Worm (Caenorhabditis elegans) whole organism, L3 larva: ENCODE data around the gene T13G4.7.

ENCODE experiments used
- R02D3.7 ChIP-seq: fragments of 150-350 bp; optimal IDR thresholded peaks from 2 replicates; lab custom pipeline; 2014; ENCODE audit warnings: missing biosample characterization, missing genetic modification characterization
- ZK546.5 ChIP-seq: sonication (generic microtip); optimal IDR thresholded peaks from 2 replicates; lab custom pipeline; 2017; ENCODE audit warnings: missing biosample characterization, missing genetic modification characterization
- aly-2 ChIP-seq: fragments of 150-350 bp; optimal IDR thresholded peaks from 2 replicates; lab custom pipeline; 2014; ENCODE audit warnings: missing biosample characterization, missing genetic modification characterization
- ceh-16 ChIP-seq: sonication (generic microtip); optimal IDR thresholded peaks from 2 replicates; lab custom pipeline; 2017; ENCODE audit warnings: missing biosample characterization, missing genetic modification characterization
- ceh-28 ChIP-seq: fragments of 150-350 bp; optimal IDR thresholded peaks from 2 replicates; lab custom pipeline; 2014; ENCODE audit warnings: missing biosample characterization, missing genetic modification reagents, missing genetic modification characterization
- ceh-82 ChIP-seq: fragments of 150-350 bp; optimal IDR thresholded peaks from 2 replicates; lab custom pipeline; 2014; ENCODE audit warnings: missing biosample characterization, missing genetic modification characterization
- daf-12 ChIP-seq: fragments of 150-350 bp; optimal IDR thresholded peaks from 2 replicates; lab custom pipeline; 2014; ENCODE audit warnings: missing biosample characterization, missing genetic modification reagents, missing genetic modification characterization
- egl-27 ChIP-seq: sonication (generic microtip); optimal IDR thresholded peaks from 4 replicates; lab custom pipeline; 2017; ENCODE audit warnings: missing biosample characterization, missing genetic modification reagents, missing genetic modification characterization
- elt-1 ChIP-seq: fragments of 150-350 bp; optimal IDR thresholded peaks from 2 replicates; lab custom pipeline; 2014; ENCODE audit warnings: missing biosample characterization, missing genetic modification characterization
- elt-2 ChIP-seq: sonication (generic microtip); optimal IDR thresholded peaks from 2 replicates; lab custom pipeline; 2016; ENCODE audit warnings: missing genetic modification reagents, mild to moderate bottlenecking, missing genetic modification characterization, missing compliant biosample characterization
- elt-3 ChIP-seq, 3 experiments: fragments of 150-350 bp in 1 of 3; sonication (generic microtip) in 2 of 3; optimal IDR thresholded peaks; 2 replicates in 2 of 3; 4 replicates in 1 of 3; lab custom pipeline; 2014 to 2017; ENCODE audit warnings: missing biosample characterization in 3 of 3, missing genetic modification characterization in 3 of 3
- eor-1 ChIP-seq, 2 experiments: fragments of 150-350 bp; optimal IDR thresholded peaks; 2 replicates each; lab custom pipeline; 2014 to 2018; ENCODE audit warnings: missing biosample characterization in 2 of 2, missing genetic modification characterization in 2 of 2
- fkh-10 ChIP-seq: sonication (generic microtip); optimal IDR thresholded peaks from 2 replicates; lab custom pipeline; 2017; ENCODE audit warnings: missing biosample characterization, missing genetic modification reagents, missing genetic modification characterization
- fos-1 ChIP-seq: fragments of 150-350 bp; optimal IDR thresholded peaks from 2 replicates; lab custom pipeline; 2014; ENCODE audit warnings: missing biosample characterization, missing genetic modification characterization
- jun-1 ChIP-seq: fragments of 150-350 bp; optimal IDR thresholded peaks from 2 replicates; lab custom pipeline; 2014; ENCODE audit warnings: missing biosample characterization, missing genetic modification reagents, missing genetic modification characterization
- lsy-12 ChIP-seq: sonication (generic microtip); optimal IDR thresholded peaks from 2 replicates; lab custom pipeline; 2016; ENCODE audit warnings: mild to moderate bottlenecking, missing genetic modification characterization, missing compliant biosample characterization
- mdl-1 ChIP-seq: fragments of 150-350 bp; optimal IDR thresholded peaks from 2 replicates; lab custom pipeline; 2014; ENCODE audit warnings: missing biosample characterization, missing genetic modification characterization
- mml-1 ChIP-seq: fragments of 150-350 bp; sonication (generic microtip); optimal IDR thresholded peaks from 3 replicates; lab custom pipeline; 2014; ENCODE audit warnings: missing biosample characterization, missing genetic modification characterization
- nfya-1 ChIP-seq: sonication (generic microtip); optimal IDR thresholded peaks from 2 replicates; lab custom pipeline; 2017; ENCODE audit warnings: missing genetic modification characterization, mild to moderate bottlenecking, missing compliant biosample characterization, antibody characterized with exemption, moderate library complexity; ENCODE audit not compliant: insufficient read depth
- nhr-12 ChIP-seq: fragments of 150-350 bp; optimal IDR thresholded peaks from 2 replicates; lab custom pipeline; 2014; ENCODE audit warnings: missing biosample characterization, missing genetic modification characterization
- nhr-23 ChIP-seq: fragments of 150-350 bp; optimal IDR thresholded peaks from 2 replicates; lab custom pipeline; 2014; ENCODE audit warnings: missing biosample characterization, missing genetic modification reagents, missing genetic modification characterization
- nhr-237 ChIP-seq: fragments of 150-350 bp; optimal IDR thresholded peaks from 2 replicates; lab custom pipeline; 2014; ENCODE audit warnings: missing biosample characterization, missing genetic modification characterization
- nhr-25 ChIP-seq: sonication (generic microtip); optimal IDR thresholded peaks from 2 replicates; lab custom pipeline; 2017; ENCODE audit warnings: missing biosample characterization, missing genetic modification characterization
- nhr-28 ChIP-seq: fragments of 150-350 bp; optimal IDR thresholded peaks from 2 replicates; lab custom pipeline; 2014; ENCODE audit warnings: missing biosample characterization, missing genetic modification characterization
- nhr-43 ChIP-seq: sonication (generic microtip); optimal IDR thresholded peaks from 2 replicates; lab custom pipeline; 2016; ENCODE audit warnings: mild to moderate bottlenecking, missing genetic modification characterization, missing compliant biosample characterization; ENCODE audit not compliant: poor library complexity, severe bottlenecking
- nhr-67 ChIP-seq: fragments of 150-350 bp; optimal IDR thresholded peaks from 2 replicates; lab custom pipeline; 2014; ENCODE audit warnings: missing biosample characterization, missing genetic modification characterization
- nhr-76 ChIP-seq: fragments of 150-350 bp; sonication (generic microtip); optimal IDR thresholded peaks from 5 replicates; lab custom pipeline; 2014; ENCODE audit warnings: missing biosample characterization, missing genetic modification characterization
- nhr-77 ChIP-seq: fragments of 150-350 bp; optimal IDR thresholded peaks from 2 replicates; lab custom pipeline; 2014; ENCODE audit warnings: missing biosample characterization, missing genetic modification characterization
- pqm-1 ChIP-seq: fragments of 150-350 bp; optimal IDR thresholded peaks from 2 replicates; lab custom pipeline; 2017; ENCODE audit warnings: missing biosample characterization, missing genetic modification characterization, inconsistent platforms
- sea-2 ChIP-seq: fragments of 150-350 bp; sonication (generic microtip); optimal IDR thresholded peaks from 4 replicates; lab custom pipeline; 2014; ENCODE audit warnings: missing biosample characterization, missing genetic modification reagents, missing genetic modification characterization
- skn-1 ChIP-seq: fragments of 150-350 bp; optimal IDR thresholded peaks from 2 replicates; lab custom pipeline; 2014; ENCODE audit warnings: missing biosample characterization, missing genetic modification characterization
- snpc-4 ChIP-seq: fragments of 150-350 bp; optimal IDR thresholded peaks from 2 replicates; lab custom pipeline; 2014; ENCODE audit warnings: missing biosample characterization, missing genetic modification characterization
- tbx-2 ChIP-seq: sonication (generic microtip); optimal IDR thresholded peaks from 2 replicates; lab custom pipeline; 2016; ENCODE audit warnings: mild to moderate bottlenecking, missing genetic modification characterization, missing compliant biosample characterization
- unc-39 ChIP-seq: sonication (generic microtip); optimal IDR thresholded peaks from 4 replicates; lab custom pipeline; 2017; ENCODE audit warnings: missing biosample characterization, missing genetic modification characterization
- unc-62 ChIP-seq: fragments of 150-350 bp; sonication (generic microtip); optimal IDR thresholded peaks from 4 replicates; lab custom pipeline; 2014; ENCODE audit warnings: missing biosample characterization, missing genetic modification reagents, missing genetic modification characterization
- ztf-11 ChIP-seq: fragments of 150-350 bp; optimal IDR thresholded peaks from 2 replicates; lab custom pipeline; 2014; ENCODE audit warnings: missing biosample characterization, missing genetic modification characterization
- ztf-4 ChIP-seq: fragments of 150-350 bp; optimal IDR thresholded peaks from 2 replicates; lab custom pipeline; 2014; ENCODE audit warnings: missing biosample characterization, missing genetic modification characterization

The T13G4.7 gene

ce11 chrX:1244235-1244634 is 38.3 kb upstream of the T13G4.7 start:
- TF ChIP-seq snpc-4 (tag; lab: Kevin White, UChicago), result no peak
- no peak for TF ChIP-seq nhr-12 (tag; lab: Kevin White, UChicago)
- no peak for TF ChIP-seq unc-39
- peak; percentile 20 for TF ChIP-seq ceh-28 (tag; lab: Kevin White, UChicago)
- no peak for TF ChIP-seq ZK546.5 (tag; lab: Kevin White, UChicago)
- no peak for TF ChIP-seq mml-1 (tag; lab: Kevin White, UChicago)
- TF ChIP-seq nhr-77, result no peak

- no peak for TF ChIP-seq egl-27
- no peak for TF ChIP-seq elt-1
- TF ChIP-seq R02D3.7 (tag; lab: Kevin White, UChicago), result no peak
- no peak for TF ChIP-seq fkh-10 (GFP tag; lab: Kevin White, UChicago)
- TF ChIP-seq, all 47 proteins: peak for 0
Measured at ce11 chrX:1242763-1243162, 36.8 kb upstream of the T13G4.7 start.

- TF ChIP-seq lsy-12 (tag; lab: Kevin White, UChicago), result no peak
- TF ChIP-seq unc-39, result no peak
- no peak for TF ChIP-seq ztf-4 (tag; lab: Kevin White, UChicago)
- TF ChIP-seq elt-1, result no peak
- no peak for TF ChIP-seq jun-1 (tag; lab: Kevin White, UChicago)
- TF ChIP-seq elt-2 (tag; lab: Kevin White, UChicago), result no peak
- TF ChIP-seq sea-2 (GFP tag; lab: Kevin White, UChicago), result no peak
- no peak for TF ChIP-seq tbx-2 (tag; lab: Kevin White, UChicago)
- no peak for TF ChIP-seq nhr-43 (tag; lab: Kevin White, UChicago)
- no peak for TF ChIP-seq nhr-77
- no peak for TF ChIP-seq mdl-1
- TF ChIP-seq ceh-28 (tag; lab: Kevin White, UChicago), result no peak
- no peak for TF ChIP-seq nhr-25 (tag; lab: Kevin White, UChicago)
- TF ChIP-seq mml-1 (tag; lab: Kevin White, UChicago), result no peak
- no peak for TF ChIP-seq ZK546.5 (tag; lab: Kevin White, UChicago)
- TF ChIP-seq pqm-1 (tag; lab: Kevin White, UChicago), result no peak
- no peak for TF ChIP-seq eor-1 (tag; optimal IDR thresholded peaks at IDR 0.05; lab: Kevin White, UChicago)
- no peak for TF ChIP-seq skn-1
Measured at ce11 chrX:1238803-1239202, 32.9 kb upstream of the T13G4.7 start, which contains the start of gene C25G6.3. Gene C25G6.3 (minus strand): TSS chrX:1238903.

ce11 chrX:1232074-1232473 is 26.1 kb upstream of the T13G4.7 start:
- TF ChIP-seq nhr-237 (tag; lab: Kevin White, UChicago) (no peak), nfya-1 (tag; lab: Kevin White, UChicago) (no peak), elt-2 (tag; lab: Kevin White, UChicago) (no peak), sea-2 (GFP tag; lab: Kevin White, UChicago) (no peak), nhr-12 (tag; lab: Kevin White, UChicago) (no peak), jun-1 (tag; lab: Kevin White, UChicago) (no peak), elt-3 (tag; optimal IDR thresholded peaks at IDR 0.05; lab: Kevin White, UChicago) (no peak), nhr-28 (tag; lab: Kevin White, UChicago) (no peak), fos-1 (tag; lab: Kevin White, UChicago) (no peak), ceh-16 (tag; lab: Kevin White, UChicago) (no peak), aly-2 (no peak), nhr-23 (tag; lab: Kevin White, UChicago) (no peak), ceh-82 (tag; lab: Kevin White, UChicago) (no peak), daf-12 (tag; lab: Kevin White, UChicago) (no peak), nhr-43 (tag; lab: Kevin White, UChicago) (no peak), unc-62 (no peak), nhr-76 (tag; lab: Kevin White, UChicago) (no peak), ceh-28 (tag; lab: Kevin White, UChicago) (no peak)

- TF ChIP-seq daf-12 (tag; lab: Kevin White, UChicago) (no peak), ceh-82 (tag; lab: Kevin White, UChicago) (no peak), ztf-11 (tag; lab: Kevin White, UChicago) (no peak), unc-62 (no peak), skn-1 (no peak), nhr-12 (tag; lab: Kevin White, UChicago) (no peak), nhr-67 (tag; lab: Kevin White, UChicago) (no peak), mml-1 (tag; lab: Kevin White, UChicago) (no peak)
Measured at ce11 chrX:1230658-1231057, 24.7 kb upstream of the T13G4.7 start, which contains the start of gene C46H3.2. Gene C46H3.2 (minus strand): TSS chrX:1230758.
